Worm (Caenorhabditis elegans) whole organism, L2 larva: Measurements from ENCODE around the gene pitr-1.

Source experiments
- R02D3.7 ChIP-seq: fragments of 150-350 bp; optimal IDR thresholded peaks from 2 replicates; lab custom pipeline; 2014; ENCODE audit warnings: missing biosample characterization, missing genetic modification characterization
- dmd-4 ChIP-seq: sonication (generic microtip); optimal IDR thresholded peaks from 2 replicates; lab custom pipeline; 2017; ENCODE audit warnings: missing biosample characterization, missing genetic modification characterization
- fos-1 ChIP-seq: fragments of 150-350 bp; optimal IDR thresholded peaks from 2 replicates; lab custom pipeline; 2014; ENCODE audit warnings: missing biosample characterization, missing genetic modification characterization
- lsy-2 ChIP-seq, 2 experiments: fragments of 150-350 bp in 1 of 2; sonication (generic microtip) in 1 of 2; optimal IDR thresholded peaks; 2 replicates each; lab custom pipeline; 2014 to 2017; ENCODE audit warnings: missing biosample characterization in 2 of 2, missing genetic modification characterization in 2 of 2
- mbf-1 ChIP-seq: sonication (generic microtip); optimal IDR thresholded peaks from 2 replicates; lab custom pipeline; 2017; ENCODE audit warnings: missing biosample characterization, missing genetic modification characterization
- mdl-1 ChIP-seq, 2 experiments: fragments of 150-350 bp in 1 of 2; sonication (generic microtip) in 1 of 2; optimal IDR thresholded peaks; 2 replicates each; lab custom pipeline; 2017; ENCODE audit warnings: missing biosample characterization in 2 of 2, missing genetic modification characterization in 2 of 2
- nhr-129 ChIP-seq: fragments of 150-350 bp; optimal IDR thresholded peaks from 2 replicates; lab custom pipeline; 2014; ENCODE audit warnings: missing biosample characterization, missing genetic modification characterization
- nhr-237 ChIP-seq: fragments of 150-350 bp; optimal IDR thresholded peaks from 2 replicates; lab custom pipeline; 2014; ENCODE audit warnings: missing biosample characterization, missing genetic modification characterization
- nhr-25 ChIP-seq: fragments of 150-350 bp; sonication (generic microtip); optimal IDR thresholded peaks from 3 replicates; lab custom pipeline; 2014; ENCODE audit warnings: missing biosample characterization, missing genetic modification characterization
- snpc-4 ChIP-seq: fragments of 150-350 bp; optimal IDR thresholded peaks from 2 replicates; lab custom pipeline; 2014; ENCODE audit warnings: missing biosample characterization, missing genetic modification characterization
- unc-62 ChIP-seq: fragments of 150-350 bp; optimal IDR thresholded peaks from 2 replicates; lab custom pipeline; 2014; ENCODE audit warnings: missing biosample characterization, missing genetic modification reagents, missing genetic modification characterization
- ztf-4 ChIP-seq: fragments of 150-350 bp; optimal IDR thresholded peaks from 2 replicates; lab custom pipeline; 2014; ENCODE audit warnings: missing biosample characterization, missing genetic modification characterization

ce11 chrIV:7424198-7424597 lies 30.3 kb downstream of the pitr-1 start, which contains the start of gene unc-82:
- TF ChIP-seq fos-1, result no peak
- TF ChIP-seq snpc-4 (tag; lab: Kevin White, UChicago), result no peak
- no peak for TF ChIP-seq ztf-4 (tag; lab: Kevin White, UChicago)
- TF ChIP-seq nhr-129 (tag; lab: Kevin White, UChicago), result no peak
- TF ChIP-seq R02D3.7 (tag; lab: Kevin White, UChicago), result no peak
- TF ChIP-seq mdl-1 (tag; optimal IDR thresholded peaks at IDR 0.05; lab: Kevin White, UChicago), result no peak
- no peak for TF ChIP-seq nhr-237
- TF ChIP-seq nhr-25 (tag; lab: Kevin White, UChicago), result no peak
- TF ChIP-seq lsy-2 (tag; optimal IDR thresholded peaks at IDR 0.05; lab: Kevin White, UChicago), result no peak
- TF ChIP-seq mbf-1 (tag; lab: Kevin White, UChicago), result no peak
- no peak for TF ChIP-seq unc-62 (GFP tag; lab: Kevin White, UChicago)
- no peak for TF ChIP-seq dmd-4 (tag; lab: Kevin White, UChicago)
